Worm (Caenorhabditis elegans) whole organism, early embryonic: Measurements from ENCODE around the gene C14E2.6.

ENCODE experiments used
- B0310.2 ChIP-seq: sonication (generic microtip); optimal IDR thresholded peaks from 2 replicates; lab custom pipeline; 2016; ENCODE audit warnings: mild to moderate bottlenecking, missing genetic modification characterization, missing compliant biosample characterization
- F13C5.2 ChIP-seq: sonication (generic microtip); optimal IDR thresholded peaks from 2 replicates; lab custom pipeline; 2017; ENCODE audit warnings: mild to moderate bottlenecking, missing genetic modification characterization, inconsistent platforms, missing compliant biosample characterization
- aly-1 ChIP-seq: sonication (generic microtip); optimal IDR thresholded peaks from 2 replicates; lab custom pipeline; 2016; ENCODE audit warnings: missing genetic modification characterization, missing compliant biosample characterization
- ama-1 ChIP-seq: fragments of 150-350 bp; optimal IDR thresholded peaks from 2 replicates; lab custom pipeline; 2014
- ceh-13 ChIP-seq: fragments of 200-800 bp; sonication (Bioruptor generic); optimal IDR thresholded peaks from 2 replicates; lab custom pipeline; 2018; ENCODE audit warnings: mild to moderate bottlenecking, missing genetic modification characterization, missing compliant biosample characterization
- ceh-36 ChIP-seq: sonication (generic microtip); optimal IDR thresholded peaks from 2 replicates; lab custom pipeline; 2016; ENCODE audit warnings: missing genetic modification characterization, inconsistent platforms, missing compliant biosample characterization
- ets-7 ChIP-seq: sonication (generic microtip); optimal IDR thresholded peaks from 2 replicates; lab custom pipeline; 2016; ENCODE audit warnings: missing genotype, missing genetic modification characterization, missing compliant biosample characterization
- flt-1 ChIP-seq: fragments of 200-800 bp; sonication (Bioruptor generic); IDR thresholded peaks from 2 replicates; pipeline ENCODE4 v1.3.6; 2022; ENCODE audit warnings: missing genetic modification characterization, missing compliant biosample characterization
- hmbx-1 ChIP-seq: sonication (generic microtip); optimal IDR thresholded peaks from 2 replicates; lab custom pipeline; 2016; ENCODE audit warnings: mild to moderate bottlenecking, missing genetic modification characterization, missing compliant biosample characterization
- hmg-4 ChIP-seq: fragments of 200-800 bp; sonication (Bioruptor generic); optimal IDR thresholded peaks from 2 replicates; lab custom pipeline; 2018; ENCODE audit warnings: mild to moderate bottlenecking, missing genetic modification characterization, missing compliant biosample characterization
- hnd-1 ChIP-seq: sonication (generic microtip); optimal IDR thresholded peaks from 2 replicates; lab custom pipeline; 2016; ENCODE audit warnings: missing genetic modification characterization, missing compliant biosample characterization
- pes-1 ChIP-seq: fragments of 200-800 bp; sonication (Bioruptor generic); IDR thresholded peaks from 2 replicates; pipeline ENCODE4 v1.3.6; 2022; ENCODE audit warnings: missing genetic modification reagents, missing genetic modification characterization, missing compliant biosample characterization
- scrt-1 ChIP-seq: fragments of 200-800 bp; sonication (Bioruptor generic); IDR thresholded peaks from 2 replicates; pipeline ENCODE4 v1.3.6; 2022; ENCODE audit warnings: missing genetic modification characterization, missing compliant biosample characterization
- sea-1 ChIP-seq: fragments of 200-800 bp; sonication (Bioruptor generic); conservative IDR thresholded peaks from 2 replicates; pipeline ENCODE4 v1.3.6; 2022; ENCODE audit warnings: missing genetic modification characterization, missing compliant biosample characterization
- tbx-11 ChIP-seq: fragments of 200-800 bp; sonication (Bioruptor generic); IDR thresholded peaks from 2 replicates; pipeline ENCODE4 v1.3.6; 2022; ENCODE audit warnings: missing genetic modification characterization, missing compliant biosample characterization
- tbx-37 ChIP-seq: fragments of 200-800 bp; sonication (Bioruptor generic); conservative IDR thresholded peaks from 2 replicates; pipeline ENCODE4 v1.3.6; 2022; ENCODE audit warnings: missing genetic modification reagents, missing genetic modification characterization, missing compliant biosample characterization
- tra-4 ChIP-seq: sonication (generic microtip); optimal IDR thresholded peaks from 2 replicates; lab custom pipeline; 2017; ENCODE audit warnings: missing genetic modification characterization, missing compliant biosample characterization

The C14E2.6 gene

ce11 chrX:1829937-1830336 lies at the start of gene C14E2.6:
Gene C14E2.6, minus strand, starts transcription at chrX:1830037.
- TF ChIP-seq hmg-4 (GFP tag; lab: Kevin White, UChicago): no peak
- TF ChIP-seq hnd-1 (tag; lab: Kevin White, UChicago): no peak
- no peak for TF ChIP-seq tbx-37 (GFP tag; lab: Robert Waterston, UW)
- TF ChIP-seq tra-4 (tag; lab: Kevin White, UChicago): no peak
- no peak for TF ChIP-seq flt-1
- TF ChIP-seq scrt-1: no peak
- no peak for TF ChIP-seq pes-1 (GFP tag; lab: Robert Waterston, UW)
- no peak for TF ChIP-seq F13C5.2 (tag; lab: Kevin White, UChicago)
- TF ChIP-seq ceh-13 (GFP tag; lab: Kevin White, UChicago): no peak
- no peak for TF ChIP-seq hmbx-1 (tag; lab: Kevin White, UChicago)
- TF ChIP-seq B0310.2 (tag; lab: Kevin White, UChicago): no peak
- no peak for TF ChIP-seq ets-7 (tag; lab: Kevin White, UChicago)
- no peak for TF ChIP-seq ama-1
- TF ChIP-seq sea-1 (GFP tag; lab: Robert Waterston, UW): no peak
- no peak for TF ChIP-seq tbx-11 (GFP tag; lab: Robert Waterston, UW)
- no peak for TF ChIP-seq ceh-36
- TF ChIP-seq aly-1: no peak

- no peak for TF ChIP-seq tbx-11 (GFP tag; lab: Robert Waterston, UW)
- no peak for TF ChIP-seq flt-1
- TF ChIP-seq ama-1: no peak
- no peak for TF ChIP-seq ceh-13 (GFP tag; lab: Kevin White, UChicago)
- no peak for TF ChIP-seq tra-4 (tag; lab: Kevin White, UChicago)
- TF ChIP-seq hmg-4 (GFP tag; lab: Kevin White, UChicago): no peak
- no peak for TF ChIP-seq F13C5.2 (tag; lab: Kevin White, UChicago)
These were observed 41.2 kb upstream of the C14E2.6 start for ce11 chrX:1870991-1871390.

- TF ChIP-seq ama-1: no peak
- no peak for TF ChIP-seq ceh-13 (GFP tag; lab: Kevin White, UChicago)
- no peak for TF ChIP-seq aly-1
- no peak for TF ChIP-seq tbx-37 (GFP tag; lab: Robert Waterston, UW)
- no peak for TF ChIP-seq ceh-36
- TF ChIP-seq tra-4 (tag; lab: Kevin White, UChicago): no peak
- no peak for TF ChIP-seq hnd-1 (tag; lab: Kevin White, UChicago)
- no peak for TF ChIP-seq tbx-11 (GFP tag; lab: Robert Waterston, UW)
- no peak for TF ChIP-seq scrt-1
- no peak for TF ChIP-seq flt-1
- TF ChIP-seq B0310.2 (tag; lab: Kevin White, UChicago): no peak
- no peak for TF ChIP-seq sea-1 (GFP tag; lab: Robert Waterston, UW)
- TF ChIP-seq ets-7 (tag; lab: Kevin White, UChicago): no peak
- TF ChIP-seq pes-1 (GFP tag; lab: Robert Waterston, UW): no peak
- no peak for TF ChIP-seq hmg-4 (GFP tag; lab: Kevin White, UChicago)
- TF ChIP-seq hmbx-1 (tag; lab: Kevin White, UChicago): no peak
- TF ChIP-seq F13C5.2 (tag; lab: Kevin White, UChicago): no peak
These were observed 35.1 kb upstream of the C14E2.6 start, which contains the start of gene tbx-41 for ce11 chrX:1864946-1865345. Gene tbx-41, plus strand, starts transcription at chrX:1865246.

ce11 chrX:1860422-1860821 lies 30.6 kb upstream of the C14E2.6 start, which contains the start of gene T26C11.8:
Gene T26C11.8, plus strand, starts transcription at chrX:1860722.
- TF ChIP-seq tra-4 (tag; lab: Kevin White, UChicago) (no peak), hnd-1 (tag; lab: Kevin White, UChicago) (no peak), tbx-37 (GFP tag; lab: Robert Waterston, UW) (no peak)

- peak; percentile 86 for TF ChIP-seq aly-1
- TF ChIP-seq ceh-13 (GFP tag; lab: Kevin White, UChicago): peak; percentile 73
- TF ChIP-seq ets-7 (tag; lab: Kevin White, UChicago): peak; percentile 79
- TF ChIP-seq hnd-1 (tag; lab: Kevin White, UChicago): peak; percentile 57
- no peak for TF ChIP-seq hmbx-1 (tag; lab: Kevin White, UChicago)
- no peak for TF ChIP-seq ama-1
- peak; percentile 90 for TF ChIP-seq scrt-1
- TF ChIP-seq tra-4 (tag; lab: Kevin White, UChicago): peak; percentile 59
- peak; percentile 89 for TF ChIP-seq flt-1
- peak; percentile 88 for TF ChIP-seq hmg-4 (GFP tag; lab: Kevin White, UChicago)
- peak; percentile 63 for TF ChIP-seq B0310.2 (tag; lab: Kevin White, UChicago)
- peak; percentile 91 for TF ChIP-seq sea-1 (GFP tag; lab: Robert Waterston, UW)
- peak; percentile 88 for TF ChIP-seq tbx-11 (GFP tag; lab: Robert Waterston, UW)
- TF ChIP-seq tbx-37 (GFP tag; lab: Robert Waterston, UW): peak; percentile 85
- TF ChIP-seq ceh-36: peak; percentile 73
- peak; percentile 87 for TF ChIP-seq F13C5.2 (tag; lab: Kevin White, UChicago)
- peak; percentile 91 for TF ChIP-seq pes-1 (GFP tag; lab: Robert Waterston, UW)
These were observed 28.8 kb upstream of the C14E2.6 start for ce11 chrX:1858616-1859015.

- TF ChIP-seq tbx-11 (GFP tag; lab: Robert Waterston, UW): no peak
- TF ChIP-seq hmbx-1 (tag; lab: Kevin White, UChicago): no peak
- TF ChIP-seq sea-1 (GFP tag; lab: Robert Waterston, UW): no peak
- TF ChIP-seq pes-1 (GFP tag; lab: Robert Waterston, UW): no peak
- TF ChIP-seq ceh-13 (GFP tag; lab: Kevin White, UChicago): no peak
- TF ChIP-seq ets-7 (tag; lab: Kevin White, UChicago): no peak
- TF ChIP-seq hnd-1 (tag; lab: Kevin White, UChicago): no peak
- no peak for TF ChIP-seq tbx-37 (GFP tag; lab: Robert Waterston, UW)
- no peak for TF ChIP-seq hmg-4 (GFP tag; lab: Kevin White, UChicago)
- no peak for TF ChIP-seq scrt-1
- TF ChIP-seq aly-1: no peak
- TF ChIP-seq ama-1: no peak
These were observed 27.9 kb upstream of the C14E2.6 start for ce11 chrX:1857777-1858176.

ce11 chrX:1856160-1856559 lies 26.3 kb upstream of the C14E2.6 start, which contains the start of gene ceh-39:
Gene ceh-39, minus strand, starts transcription at chrX:1856172.
- TF ChIP-seq ceh-36 (peak; percentile 29), aly-1 (peak; percentile 41), tra-4 (tag; lab: Kevin White, UChicago) (no peak), B0310.2 (tag; lab: Kevin White, UChicago) (no peak), ama-1 (no peak), hmbx-1 (tag; lab: Kevin White, UChicago) (no peak), pes-1 (GFP tag; lab: Robert Waterston, UW) (no peak), F13C5.2 (tag; lab: Kevin White, UChicago) (peak; percentile 33), flt-1 (0 out of 2 replicates have a peak, but pooled peaks have one; percentile 10), scrt-1 (no peak), sea-1 (GFP tag; lab: Robert Waterston, UW) (no peak; the same call in 1 of the 2 replicates), ceh-13 (GFP tag; lab: Kevin White, UChicago) (no peak), tbx-37 (GFP tag; lab: Robert Waterston, UW) (no peak), hnd-1 (tag; lab: Kevin White, UChicago) (no peak), hmg-4 (GFP tag; lab: Kevin White, UChicago) (peak; percentile 76), ets-7 (tag; lab: Kevin White, UChicago) (no peak), tbx-11 (GFP tag; lab: Robert Waterston, UW) (no peak)
